Fruit fly (Drosophila melanogaster) whole organism, embryonic: Measurements from ENCODE around the gene Vha16-5.

Experiments used
- Aef1 ChIP-seq: fragments of 200-800 bp; sonication (Bioruptor generic); IDR thresholded peaks from 3 replicates; pipeline ENCODE4 v1.3.6; 2022; ENCODE audit warnings: missing biosample characterization, missing genetic modification characterization
- Atf-2 ChIP-seq: fragments of 200-800 bp; sonication (Bioruptor generic); optimal IDR thresholded peaks from 2 replicates; lab custom pipeline; 2016; ENCODE audit warnings: missing biosample characterization, missing genetic modification characterization
- Atf3 ChIP-seq: fragments of 200-800 bp; sonication (Bioruptor generic); optimal IDR thresholded peaks from 3 replicates; lab custom pipeline; 2016; ENCODE audit warnings: missing biosample characterization, missing genetic modification characterization
- BtbVII ChIP-seq: fragments of 200-800 bp; sonication (Bioruptor generic); optimal IDR thresholded peaks from 3 replicates; lab custom pipeline; 2017; ENCODE audit warnings: missing biosample characterization, mild to moderate bottlenecking, missing genetic modification characterization
- CG10209 ChIP-seq: fragments of 200-800 bp; sonication (Bioruptor generic); optimal IDR thresholded peaks from 3 replicates; lab custom pipeline; 2017; ENCODE audit warnings: missing biosample characterization, mild to moderate bottlenecking, missing genetic modification characterization, missing genetic modification reagents
- CG1024 ChIP-seq: fragments of 200-800 bp; sonication (Bioruptor generic); IDR thresholded peaks from 2 replicates; pipeline ENCODE4 v1.3.6; 2022; ENCODE audit warnings: missing biosample characterization, missing genetic modification characterization
- CG10274 ChIP-seq: fragments of 200-800 bp; sonication (Bioruptor generic); optimal IDR thresholded peaks from 3 replicates; lab custom pipeline; 2017; ENCODE audit warnings: missing biosample characterization, mild to moderate bottlenecking, missing genetic modification characterization
- CG10462 ChIP-seq: fragments of 200-800 bp; sonication (Bioruptor generic); optimal IDR thresholded peaks from 2 replicates; lab custom pipeline; 2016; ENCODE audit warnings: missing biosample characterization, missing genetic modification characterization
- CG11093 ChIP-seq: fragments of 200-800 bp; sonication (Bioruptor generic); IDR thresholded peaks from 3 replicates; pipeline ENCODE4 v1.3.6; 2022; ENCODE audit warnings: missing biosample characterization, missing genetic modification characterization
- CG11696 ChIP-seq: fragments of 200-800 bp; sonication (Bioruptor generic); IDR thresholded peaks from 2 replicates; pipeline ENCODE4 v1.3.6; 2022; ENCODE audit warnings: missing biosample characterization, missing genetic modification characterization
- CG11723 ChIP-seq: fragments of 200-800 bp; sonication (Bioruptor generic); optimal IDR thresholded peaks from 2 replicates; lab custom pipeline; 2017; ENCODE audit warnings: missing biosample characterization, mild to moderate bottlenecking, missing genetic modification characterization
- CG14860 ChIP-seq: fragments of 200-800 bp; sonication (Bioruptor generic); IDR thresholded peaks from 3 replicates; pipeline ENCODE4 v1.3.6; 2022; ENCODE audit warnings: missing biosample characterization, missing genetic modification characterization; ENCODE audit not compliant: partially characterized antibody
- CG1603 ChIP-seq: fragments of 200-800 bp; sonication (Bioruptor generic); optimal IDR thresholded peaks from 2 replicates; lab custom pipeline; 2019; ENCODE audit warnings: missing biosample characterization, mild to moderate bottlenecking, missing genetic modification characterization, moderate library complexity
- CG30431 ChIP-seq: fragments of 200-800 bp; sonication (Bioruptor generic); optimal IDR thresholded peaks from 2 replicates; lab custom pipeline; 2017; ENCODE audit warnings: missing biosample characterization, missing genetic modification characterization
- CG3163 ChIP-seq: fragments of 200-800 bp; sonication (Bioruptor generic); optimal IDR thresholded peaks from 3 replicates; lab custom pipeline; 2016; ENCODE audit warnings: missing biosample characterization, missing genetic modification characterization
- CG42726 ChIP-seq: fragments of 200-800 bp; sonication (Bioruptor generic); IDR thresholded peaks from 2 replicates; pipeline ENCODE4 v1.3.6; 2022; ENCODE audit warnings: missing biosample characterization, missing genetic modification characterization; ENCODE audit not compliant: partially characterized antibody
- CG4854 ChIP-seq: fragments of 200-800 bp; sonication (Bioruptor generic); optimal IDR thresholded peaks from 2 replicates; lab custom pipeline; 2016; ENCODE audit warnings: missing biosample characterization, missing genetic modification characterization, inconsistent platforms
- CG5180 ChIP-seq: fragments of 200-800 bp; sonication (Bioruptor generic); optimal IDR thresholded peaks from 3 replicates; lab custom pipeline; 2017; ENCODE audit warnings: missing biosample characterization, missing genetic modification characterization, mild to moderate bottlenecking, moderate library complexity, missing genetic modification reagents
- CG7839 ChIP-seq: fragments of 200-800 bp; sonication (Bioruptor generic); optimal IDR thresholded peaks from 3 replicates; lab custom pipeline; 2018; ENCODE audit warnings: missing biosample characterization, mild to moderate bottlenecking, missing genetic modification characterization, moderate library complexity
- CG8478 ChIP-seq: fragments of >200 bp; optimal IDR thresholded peaks from 2 replicates; lab custom pipeline; 2018
- CG9437 ChIP-seq: fragments of 200-800 bp; sonication (Bioruptor generic); optimal IDR thresholded peaks from 2 replicates; lab custom pipeline; 2018; ENCODE audit warnings: missing biosample characterization, mild to moderate bottlenecking, missing genetic modification characterization
- CHES-1-like ChIP-seq: fragments of 200-800 bp; sonication (Bioruptor generic); optimal IDR thresholded peaks from 2 replicates; lab custom pipeline; 2016; ENCODE audit warnings: missing biosample characterization, missing genetic modification characterization
- D19B ChIP-seq: fragments of 200-800 bp; sonication (Bioruptor generic); optimal IDR thresholded peaks from 2 replicates; lab custom pipeline; 2017; ENCODE audit warnings: missing biosample characterization, mild to moderate bottlenecking, missing genetic modification characterization
- Dip2 ChIP-seq: fragments of 200-800 bp; sonication (Bioruptor generic); IDR thresholded peaks from 2 replicates; pipeline ENCODE4 v1.3.6; 2022; ENCODE audit warnings: missing biosample characterization, missing genetic modification characterization
- Dip3 ChIP-seq: fragments of 200-800 bp; sonication (Bioruptor generic); optimal IDR thresholded peaks from 3 replicates; lab custom pipeline; 2016; ENCODE audit warnings: missing biosample characterization, missing genetic modification characterization
- E2f2 ChIP-seq: fragments of 200-800 bp; sonication (Bioruptor generic); IDR thresholded peaks from 2 replicates; pipeline ENCODE4 v1.3.6; 2022; ENCODE audit warnings: missing biosample characterization, missing genetic modification characterization
- ERR ChIP-seq: fragments of 200-800 bp; sonication (Bioruptor generic); optimal IDR thresholded peaks from 2 replicates; lab custom pipeline; 2016; ENCODE audit warnings: missing biosample characterization, missing genetic modification characterization
- Lim3 ChIP-seq: fragments of 200-800 bp; sonication (Bioruptor generic); IDR thresholded peaks from 2 replicates; pipeline ENCODE4 v1.3.6; 2022; ENCODE audit warnings: missing biosample characterization, missing genetic modification characterization
- Max ChIP-seq: fragments of 200-800 bp; sonication (Bioruptor generic); optimal IDR thresholded peaks from 2 replicates; lab custom pipeline; 2016; ENCODE audit warnings: missing biosample characterization, mild to moderate bottlenecking, missing genetic modification characterization
- Myb ChIP-seq: fragments of 200-800 bp; sonication (Bioruptor generic); optimal IDR thresholded peaks from 2 replicates; lab custom pipeline; 2016; ENCODE audit warnings: missing biosample characterization, missing genetic modification characterization
- NFAT ChIP-seq: fragments of 200-800 bp; sonication (Bioruptor generic); IDR thresholded peaks from 2 replicates; pipeline ENCODE4 v1.3.6; 2022; ENCODE audit warnings: missing biosample characterization, missing genetic modification characterization
- Oaz ChIP-seq: fragments of 200-800 bp; sonication (Bioruptor generic); IDR thresholded peaks from 2 replicates; pipeline ENCODE4 v1.3.6; 2022; ENCODE audit warnings: missing biosample characterization, missing genetic modification characterization
- ara ChIP-seq: fragments of 200-800 bp; sonication (Bioruptor generic); IDR thresholded peaks from 2 replicates; pipeline ENCODE4 v1.3.6; 2022; ENCODE audit warnings: missing biosample characterization, missing genetic modification characterization
- az2 ChIP-seq: fragments of 200-800 bp; sonication (Bioruptor generic); optimal IDR thresholded peaks from 3 replicates; lab custom pipeline; 2016; ENCODE audit warnings: missing biosample characterization, missing genetic modification characterization
- bab2 ChIP-seq: fragments of 200-800 bp; sonication (Bioruptor generic); optimal IDR thresholded peaks from 2 replicates; lab custom pipeline; 2016; ENCODE audit warnings: missing biosample characterization, missing genetic modification characterization
- bowl ChIP-seq: fragments of 200-800 bp; sonication (Bioruptor generic); IDR thresholded peaks from 2 replicates; pipeline ENCODE4 v1.3.6; 2022; ENCODE audit warnings: missing biosample characterization, missing genetic modification characterization
- btn ChIP-seq: fragments of 200-800 bp; sonication (Bioruptor generic); optimal IDR thresholded peaks from 2 replicates; lab custom pipeline; 2016; ENCODE audit warnings: missing biosample characterization, missing genetic modification characterization
- chif ChIP-seq, 2 experiments: fragments of 200-800 bp; sonication (Bioruptor generic); optimal IDR thresholded peaks; 3 replicates each; lab custom pipeline; 2016; ENCODE audit warnings: missing biosample characterization in 2 of 2, missing genetic modification characterization in 2 of 2
- chm ChIP-seq: fragments of 200-800 bp; sonication (Bioruptor generic); IDR thresholded peaks from 2 replicates; pipeline ENCODE4 v1.3.6; 2022; ENCODE audit warnings: missing biosample characterization, missing genetic modification characterization
- ems ChIP-seq: fragments of 200-800 bp; sonication (Bioruptor generic); optimal IDR thresholded peaks from 3 replicates; lab custom pipeline; 2016; ENCODE audit warnings: missing biosample characterization, missing genetic modification characterization
- eve ChIP-seq, 2 experiments: fragments of >200 bp; optimal IDR thresholded peaks; 2 replicates each; lab custom pipeline; 2017; ENCODE audit warnings: missing biosample characterization in 2 of 2, missing genetic modification characterization in 2 of 2
- fru ChIP-seq: fragments of >200 bp; optimal IDR thresholded peaks from 2 replicates; lab custom pipeline; 2017
- grn ChIP-seq: fragments of 200-800 bp; sonication (Bioruptor generic); optimal IDR thresholded peaks from 3 replicates; lab custom pipeline; 2017; ENCODE audit warnings: missing biosample characterization, missing genetic modification characterization
- lab ChIP-seq: fragments of 200-800 bp; sonication (Bioruptor generic); optimal IDR thresholded peaks from 3 replicates; lab custom pipeline; 2017; ENCODE audit warnings: missing biosample characterization, missing genetic modification characterization, mild to moderate bottlenecking, moderate library complexity, missing genetic modification reagents
- nerfin-1 ChIP-seq: fragments of 200-800 bp; sonication (Bioruptor generic); optimal IDR thresholded peaks from 3 replicates; lab custom pipeline; 2019; ENCODE audit warnings: missing biosample characterization, mild to moderate bottlenecking, missing genetic modification characterization, moderate library complexity
- nerfin-2 ChIP-seq: fragments of 200-800 bp; sonication (Bioruptor generic); IDR thresholded peaks from 2 replicates; pipeline ENCODE4 v1.3.6; 2022; ENCODE audit warnings: missing biosample characterization, missing genetic modification characterization; ENCODE audit not compliant: partially characterized antibody
- nom ChIP-seq: fragments of 200-800 bp; sonication (Bioruptor generic); optimal IDR thresholded peaks from 2 replicates; lab custom pipeline; 2017; ENCODE audit warnings: missing biosample characterization, missing genetic modification characterization, mild to moderate bottlenecking, moderate library complexity, missing genetic modification reagents
- tap ChIP-seq: fragments of 200-800 bp; optimal IDR thresholded peaks from 3 replicates; lab custom pipeline; 2019; ENCODE audit warnings: missing biosample characterization, mild to moderate bottlenecking, missing genetic modification characterization, moderate library complexity
- unpg ChIP-seq: fragments of 200-800 bp; sonication (Bioruptor generic); optimal IDR thresholded peaks from 3 replicates; lab custom pipeline; 2018; ENCODE audit warnings: missing biosample characterization, mild to moderate bottlenecking, missing genetic modification characterization, moderate library complexity
- vvl ChIP-seq: fragments of 200-800 bp; sonication (Bioruptor generic); IDR thresholded peaks from 2 replicates; pipeline ENCODE4 v1.3.6; 2022; ENCODE audit warnings: missing biosample characterization, missing genetic modification characterization

Vha16-5 gene

dm6 chr2L:10736993-10737756, at the start of gene Vha16-5, which contains the start of gene CG12299 (continued):
- TF ChIP-seq D19B (GFP tag; lab: Kevin White, UChicago) (no peak), ems (GFP tag; lab: Kevin White, UChicago) (peak; percentile 87), Aef1 (GFP tag; lab: Robert Waterston, UW) (peak; percentile 92), chif (GFP tag; optimal IDR thresholded peaks at IDR 0.05; lab: Kevin White, UChicago) (peak; percentile 80 to 85), CG14860 (GFP tag; lab: Robert Waterston, UW) (peak; percentile 75), Atf3 (peak; percentile 62), bowl (GFP tag; lab: Robert Waterston, UW) (peak; percentile 82), CG11093 (0 out of 3 replicates have a peak, but pooled peaks have one; percentile 32), bab2 (GFP tag; lab: Kevin White, UChicago) (peak; percentile 83), Lim3 (GFP tag; lab: Robert Waterston, UW) (peak; percentile 47; the same call in 1 of the 2 replicates), CG9437 (GFP tag; lab: Kevin White, UChicago) (peak; percentile 47), Myb (GFP tag; lab: Kevin White, UChicago) (peak; percentile 81), Oaz (GFP tag; lab: Robert Waterston, UW) (peak; percentile 78), NFAT (GFP tag; lab: Robert Waterston, UW) (peak; percentile 96), chm (GFP tag; lab: Robert Waterston, UW) (peak; percentile 97), nerfin-2 (GFP tag; lab: Robert Waterston, UW) (peak; percentile 85), CG1603 (tag; lab: Kevin White, UChicago) (peak; percentile 94), CG30431 (GFP tag; lab: Kevin White, UChicago) (peak; percentile 54), eve (GFP tag; optimal IDR thresholded peaks at IDR 0.05; lab: Kevin White, UChicago) (no peak), CG7839 (tag; lab: Kevin White, UChicago) (no peak), lab (GFP tag; lab: Kevin White, UChicago) (no peak), fru (lab: Kevin White, UChicago) (no peak), CG42726 (GFP tag; lab: Robert Waterston, UW) (peak; percentile 76; the same call in 1 of the 2 replicates), unpg (GFP tag; lab: Kevin White, UChicago) (peak; percentile 78), nerfin-1 (tag; lab: Kevin White, UChicago) (peak; percentile 58), CG4854 (GFP tag; lab: Kevin White, UChicago) (peak; percentile 65), tap (tag; lab: Kevin White, UChicago) (no peak), BtbVII (GFP tag; lab: Kevin White, UChicago) (no peak), grn (GFP tag; lab: Kevin White, UChicago) (no peak), CG8478 (lab: Kevin White, UChicago) (no peak), Dip3 (GFP tag; lab: Kevin White, UChicago) (peak; percentile 83), Atf-2 (peak; percentile 71), CG10462 (GFP tag; lab: Kevin White, UChicago) (peak; percentile 70), vvl (peak; percentile 95), CG10274 (no peak), CG10209 (peak; percentile 72), CG11723 (GFP tag; lab: Kevin White, UChicago) (peak; percentile 65), Dip2 (GFP tag; lab: Robert Waterston, UW) (no peak), az2 (GFP tag; lab: Kevin White, UChicago) (peak; percentile 87), CG3163 (GFP tag; lab: Kevin White, UChicago) (peak; percentile 77), CG5180 (GFP tag; lab: Kevin White, UChicago) (no peak), CG11696 (peak; percentile 52), Max (GFP tag; lab: Kevin White, UChicago) (peak; percentile 74), E2f2 (GFP tag; lab: Robert Waterston, UW) (peak; percentile 94), ara (GFP tag; lab: Robert Waterston, UW) (peak; percentile 93), nom (no peak), ERR (no peak), CG1024 (GFP tag; lab: Robert Waterston, UW) (peak; percentile 88), CHES-1-like (peak; percentile 87), btn (GFP tag; lab: Kevin White, UChicago) (peak; percentile 53)
